Fruit fly (Drosophila melanogaster): ENCODE measurements around the gene CG5157.
A peak's percentile ranks its signal among the peaks of the same experiment; 100 is the strongest.

dm6 chr3L:16160420-16161069 lies 22.9 kb upstream of the CG5157 start:
- no peak for TF ChIP-seq Clk (GFP tag; optimal IDR thresholded peaks at IDR 0.05)
- no peak for TF ChIP-seq cic (GFP tag; optimal IDR thresholded peaks at IDR 0.05)
- peak; percentile 33 for TF ChIP-seq CG14711 (tag; optimal IDR thresholded peaks at IDR 0.05)
- no peak for TF ChIP-seq CG12768 (GFP tag; optimal IDR thresholded peaks at IDR 0.05)
- peak; percentile 57 for TF ChIP-seq CG7045 (GFP tag; optimal IDR thresholded peaks at IDR 0.05)
- no peak for TF ChIP-seq bab1 (GFP tag; optimal IDR thresholded peaks at IDR 0.05)
